Fruit fly (Drosophila melanogaster) whole organism, embryonic: ENCODE measurements around the gene Swip-1.

Experiments
- Adf1 ChIP-seq: fragments of 200-800 bp; sonication (Bioruptor generic); IDR thresholded peaks from 2 replicates; pipeline ENCODE4 v1.3.6; 2022; ENCODE audit warnings: missing biosample characterization, missing genetic modification characterization
- CG10321 ChIP-seq: fragments of 200-800 bp; sonication (Bioruptor generic); IDR thresholded peaks from 2 replicates; pipeline ENCODE4 v1.3.6; 2022; ENCODE audit warnings: missing biosample characterization, missing genetic modification characterization
- CG12104 ChIP-seq: fragments of 200-800 bp; sonication (Bioruptor generic); optimal IDR thresholded peaks from 3 replicates; lab custom pipeline; 2016; ENCODE audit warnings: missing biosample characterization, missing genetic modification characterization
- CG12155 ChIP-seq: fragments of 200-800 bp; sonication (Bioruptor generic); optimal IDR thresholded peaks from 3 replicates; lab custom pipeline; 2016; ENCODE audit warnings: missing biosample characterization, missing genetic modification characterization
- CG12219 ChIP-seq: fragments of 200-800 bp; sonication (Bioruptor generic); optimal IDR thresholded peaks from 3 replicates; lab custom pipeline; 2018; ENCODE audit warnings: missing biosample characterization, mild to moderate bottlenecking, missing genetic modification characterization
- CG12659 ChIP-seq: fragments of 200-800 bp; sonication (Bioruptor generic); optimal IDR thresholded peaks from 3 replicates; lab custom pipeline; 2017; ENCODE audit warnings: mild to moderate bottlenecking, missing biosample characterization, missing genetic modification reagents, missing genetic modification characterization
- CG13894 ChIP-seq: fragments of 200-800 bp; sonication (Bioruptor generic); optimal IDR thresholded peaks from 3 replicates; lab custom pipeline; 2018; ENCODE audit warnings: missing biosample characterization, mild to moderate bottlenecking, missing genetic modification characterization, moderate library complexity
- CG16779 ChIP-seq: fragments of 200-800 bp; sonication (Bioruptor generic); IDR thresholded peaks from 2 replicates; pipeline ENCODE4 v1.3.6; 2022; ENCODE audit warnings: missing biosample characterization, missing genetic modification characterization
- CG17359 ChIP-seq: fragments of 200-800 bp; sonication (Bioruptor generic); optimal IDR thresholded peaks from 3 replicates; lab custom pipeline; 2018; ENCODE audit warnings: missing biosample characterization, mild to moderate bottlenecking, missing genetic modification characterization, moderate library complexity
- CG3163 ChIP-seq: fragments of 200-800 bp; sonication (Bioruptor generic); optimal IDR thresholded peaks from 3 replicates; lab custom pipeline; 2016; ENCODE audit warnings: missing biosample characterization, missing genetic modification characterization
- CG33557 ChIP-seq: fragments of 200-800 bp; sonication (Bioruptor generic); optimal IDR thresholded peaks from 2 replicates; lab custom pipeline; 2019; ENCODE audit warnings: missing biosample characterization, mild to moderate bottlenecking, missing genetic modification characterization, moderate library complexity
- CG34376 ChIP-seq: fragments of 200-800 bp; sonication (Bioruptor generic); optimal IDR thresholded peaks from 2 replicates; lab custom pipeline; 2018; ENCODE audit warnings: missing biosample characterization, mild to moderate bottlenecking, missing genetic modification characterization
- CG4282 ChIP-seq: fragments of 200-800 bp; sonication (Bioruptor generic); optimal IDR thresholded peaks from 2 replicates; lab custom pipeline; 2016; ENCODE audit warnings: missing biosample characterization, missing genetic modification characterization
- CG7372 ChIP-seq: fragments of 200-800 bp; sonication (Bioruptor generic); IDR thresholded peaks from 2 replicates; pipeline ENCODE4 v1.3.6; 2022; ENCODE audit warnings: missing biosample characterization, missing genetic modification characterization
- CG8924 ChIP-seq: fragments of 200-800 bp; optimal IDR thresholded peaks from 3 replicates; lab custom pipeline; 2019; ENCODE audit warnings: missing biosample characterization, mild to moderate bottlenecking, missing genetic modification characterization, moderate library complexity
- Deaf1 ChIP-seq: fragments of 200-800 bp; optimal IDR thresholded peaks from 3 replicates; lab custom pipeline; 2019; ENCODE audit warnings: missing biosample characterization, mild to moderate bottlenecking, missing genetic modification characterization, moderate library complexity
- Dll ChIP-seq: fragments of 200-800 bp; sonication (Bioruptor generic); IDR thresholded peaks from 4 replicates; pipeline ENCODE4 v1.3.6; 2022; ENCODE audit warnings: missing biosample characterization, missing genetic modification characterization; ENCODE audit not compliant: partially characterized antibody
- Dref ChIP-seq: fragments of 200-800 bp; sonication (Bioruptor generic); IDR thresholded peaks from 2 replicates; pipeline ENCODE4 v1.3.6; 2022; ENCODE audit warnings: missing biosample characterization, missing genetic modification characterization
- Eip74EF ChIP-seq, 2 experiments: fragments of 200-800 bp in 1 of 2; fragments of >200 bp in 1 of 2; sonication (Bioruptor generic) in 1 of 2; optimal IDR thresholded peaks; 2 replicates each; lab custom pipeline; 2017 to 2019; ENCODE audit warnings: missing biosample characterization in 2 of 2, missing genetic modification characterization in 2 of 2, mild to moderate bottlenecking in 1 of 2, moderate library complexity in 1 of 2
- Ets65A ChIP-seq: fragments of 200-800 bp; sonication (Bioruptor generic); peaks from one replicate; lab custom pipeline; 2016; ENCODE audit warnings: missing biosample characterization, missing genetic modification characterization
- Fer2 ChIP-seq: fragments of 200-800 bp; sonication (Bioruptor generic); optimal IDR thresholded peaks from 2 replicates; lab custom pipeline; 2018; ENCODE audit warnings: missing biosample characterization, mild to moderate bottlenecking, missing genetic modification characterization, moderate library complexity
- GATAe ChIP-seq: fragments of 200-800 bp; sonication (Bioruptor generic); conservative IDR thresholded peaks from 2 replicates; pipeline ENCODE4 v1.3.6; 2022; ENCODE audit warnings: missing biosample characterization, missing genetic modification characterization
- Hey ChIP-seq: fragments of 200-800 bp; sonication (Bioruptor generic); optimal IDR thresholded peaks from 3 replicates; lab custom pipeline; 2018; ENCODE audit warnings: missing biosample characterization, mild to moderate bottlenecking, missing genetic modification characterization
- Jarid2 ChIP-seq: fragments of 200-800 bp; sonication (Bioruptor generic); optimal IDR thresholded peaks from 3 replicates; lab custom pipeline; 2017; ENCODE audit warnings: mild to moderate bottlenecking, missing biosample characterization, missing genetic modification reagents, missing genetic modification characterization
- MBD-R2 ChIP-seq: fragments of 200-800 bp; sonication (Bioruptor generic); IDR thresholded peaks from 2 replicates; pipeline ENCODE4 v1.3.6; 2022; ENCODE audit warnings: missing biosample characterization, missing genetic modification characterization
- Mad ChIP-seq: fragments of 200-800 bp; sonication (Bioruptor generic); optimal IDR thresholded peaks from 2 replicates; lab custom pipeline; 2016; ENCODE audit warnings: missing biosample characterization, missing genetic modification characterization
- NC2α ChIP-seq: fragments of 200-800 bp; sonication (Bioruptor generic); optimal IDR thresholded peaks from 2 replicates; lab custom pipeline; 2016; ENCODE audit warnings: missing biosample characterization, missing genetic modification characterization
- Neu2 ChIP-seq: fragments of 200-800 bp; sonication (Bioruptor generic); optimal IDR thresholded peaks from 3 replicates; lab custom pipeline; 2016; ENCODE audit warnings: missing biosample characterization, missing genetic modification characterization, borderline replicate concordance
- NfI ChIP-seq: fragments of 200-800 bp; sonication (Bioruptor generic); optimal IDR thresholded peaks from 3 replicates; lab custom pipeline; 2018; ENCODE audit warnings: missing biosample characterization, mild to moderate bottlenecking, missing genetic modification characterization, moderate library complexity
- Rfx ChIP-seq: fragments of 200-800 bp; sonication (Bioruptor generic); IDR thresholded peaks from 2 replicates; pipeline ENCODE4 v1.3.6; 2022; ENCODE audit warnings: missing biosample characterization, missing genetic modification characterization
- Tbp ChIP-seq: fragments of >200 bp; optimal IDR thresholded peaks from 2 replicates; lab custom pipeline; 2018; ENCODE audit warnings: missing biosample characterization, missing genetic modification characterization
- abd-A ChIP-seq: fragments of 200-800 bp; sonication (Bioruptor generic); optimal IDR thresholded peaks from 3 replicates; lab custom pipeline; 2019; ENCODE audit warnings: missing biosample characterization, mild to moderate bottlenecking, missing genetic modification characterization, moderate library complexity
- ac ChIP-seq: fragments of 200-800 bp; sonication (Bioruptor generic); optimal IDR thresholded peaks from 3 replicates; lab custom pipeline; 2017; ENCODE audit warnings: missing biosample characterization, mild to moderate bottlenecking, missing genetic modification characterization
- cato ChIP-seq: fragments of 200-800 bp; sonication (Bioruptor generic); optimal IDR thresholded peaks from 2 replicates; lab custom pipeline; 2016; ENCODE audit warnings: missing biosample characterization, missing genetic modification characterization, borderline replicate concordance
- chif ChIP-seq, 2 experiments: fragments of 200-800 bp; sonication (Bioruptor generic); optimal IDR thresholded peaks; 3 replicates each; lab custom pipeline; 2016; ENCODE audit warnings: missing biosample characterization in 2 of 2, missing genetic modification characterization in 2 of 2
- croc ChIP-seq: fragments of 200-800 bp; sonication (Bioruptor generic); conservative IDR thresholded peaks from 3 replicates; pipeline ENCODE4 v1.3.6; 2022; ENCODE audit warnings: missing biosample characterization, missing genetic modification characterization
- crol ChIP-seq: fragments of 200-800 bp; sonication (Bioruptor generic); IDR thresholded peaks from 2 replicates; pipeline ENCODE4 v1.3.6; 2022; ENCODE audit warnings: missing biosample characterization, missing genetic modification characterization
- dan ChIP-seq: fragments of 200-800 bp; sonication (Bioruptor generic); IDR thresholded peaks from 2 replicates; pipeline ENCODE4 v1.3.6; 2022; ENCODE audit warnings: missing biosample characterization, missing genetic modification characterization
- gsb-n ChIP-seq: fragments of 200-800 bp; sonication (Bioruptor generic); optimal IDR thresholded peaks from 3 replicates; lab custom pipeline; 2018; ENCODE audit warnings: missing biosample characterization, mild to moderate bottlenecking, missing genetic modification characterization
- hb ChIP-seq: fragments of 200-800 bp; sonication (Bioruptor generic); IDR thresholded peaks from 3 replicates; pipeline ENCODE4 v1.3.6; 2022; ENCODE audit warnings: missing biosample characterization, missing genetic modification characterization; ENCODE audit not compliant: partially characterized antibody
- mirr ChIP-seq: fragments of 200-800 bp; sonication (Bioruptor generic); optimal IDR thresholded peaks from 3 replicates; lab custom pipeline; 2018; ENCODE audit warnings: missing biosample characterization, mild to moderate bottlenecking, missing genetic modification characterization
- psq ChIP-seq: fragments of 200-800 bp; sonication (Bioruptor generic); optimal IDR thresholded peaks from 2 replicates; lab custom pipeline; 2017; ENCODE audit warnings: missing biosample characterization, missing genetic modification characterization
- sc ChIP-seq, 3 experiments: fragments of >200 bp in 2 of 3; fragments of 200-800 bp in 1 of 3; sonication (Bioruptor generic) in 1 of 3; optimal IDR thresholded peaks; 2 replicates in 2 of 3; 3 replicates in 1 of 3; lab custom pipeline; 2017; ENCODE audit warnings: mild to moderate bottlenecking in 1 of 3, missing biosample characterization in 1 of 3, missing genetic modification characterization in 1 of 3, missing genetic modification reagents in 1 of 3
- scrt ChIP-seq: fragments of 200-800 bp; sonication (Bioruptor generic); optimal IDR thresholded peaks from 2 replicates; lab custom pipeline; 2018; ENCODE audit warnings: missing biosample characterization, mild to moderate bottlenecking, missing genetic modification characterization, moderate library complexity
- sens ChIP-seq: fragments of 200-800 bp; sonication (Bioruptor generic); peaks from one replicate; lab custom pipeline; 2016; ENCODE audit warnings: missing biosample characterization, missing genetic modification characterization
- sens-2 ChIP-seq: fragments of 200-800 bp; sonication (Bioruptor generic); IDR thresholded peaks from 2 replicates; pipeline ENCODE4 v1.3.6; 2022; ENCODE audit warnings: missing biosample characterization, missing genetic modification characterization
- ttk ChIP-seq: fragments of 200-800 bp; sonication (Bioruptor generic); IDR thresholded peaks from 2 replicates; pipeline ENCODE4 v2.1.2; 2022; ENCODE audit warnings: missing biosample characterization, missing genetic modification characterization
- wdn ChIP-seq: fragments of 200-800 bp; sonication (Bioruptor generic); IDR thresholded peaks from 2 replicates; pipeline ENCODE4 v1.3.6; 2022; ENCODE audit warnings: missing biosample characterization, missing genetic modification characterization

Swip-1 gene

DNA sequence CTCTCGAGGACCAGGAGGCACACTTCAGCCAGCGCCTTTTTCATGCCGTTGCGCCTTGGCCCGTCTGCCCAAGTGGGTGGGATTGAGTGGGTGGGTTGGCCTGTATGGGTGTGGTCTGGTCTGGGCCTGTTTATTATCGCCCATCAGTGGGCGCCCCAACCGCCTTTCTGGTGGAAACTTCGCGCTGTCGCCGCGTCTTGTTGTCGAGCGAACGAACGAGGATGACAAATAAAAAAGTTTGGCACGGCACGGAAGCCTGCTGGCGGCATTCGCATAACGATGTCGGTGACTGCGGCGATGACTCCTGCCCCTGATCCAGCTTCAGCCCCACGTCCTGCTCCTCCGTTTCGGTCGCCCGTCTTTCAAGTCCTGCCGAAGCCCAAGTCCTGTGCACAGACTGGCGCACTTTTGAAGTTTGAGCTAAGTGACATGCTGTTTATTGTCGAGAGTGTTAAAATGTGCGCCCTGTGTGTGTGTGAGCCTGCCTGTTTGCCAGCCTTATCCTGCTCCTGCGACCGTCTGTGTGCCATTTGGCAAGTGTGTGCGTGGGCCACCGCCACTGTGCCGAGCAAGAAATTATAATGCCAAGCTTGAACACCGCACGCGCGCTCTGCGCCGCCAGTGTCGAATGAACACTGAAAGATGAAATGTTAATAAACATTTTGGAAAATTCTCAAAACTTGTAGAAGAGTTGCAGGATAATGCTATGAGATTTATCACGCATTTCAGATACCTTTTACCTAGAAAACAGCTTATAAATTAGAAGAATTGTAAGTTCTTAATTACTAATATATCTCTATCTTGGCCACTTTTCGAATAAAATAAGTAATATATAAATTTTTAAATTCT lies 27.2 kb upstream of the Swip-1 start (continued):
- TF ChIP-seq Eip74EF (GFP tag; optimal IDR thresholded peaks at IDR 0.05; lab: Kevin White, UChicago) (peak in 1 of 2 experiments; percentile 72), Dll (GFP tag; lab: Robert Waterston, UW) (no peak), CG3163 (GFP tag; lab: Kevin White, UChicago) (no peak), CG12104 (GFP tag; lab: Kevin White, UChicago) (peak; percentile 49), psq (GFP tag; lab: Kevin White, UChicago) (no peak), CG16779 (no peak), CG12219 (GFP tag; lab: Kevin White, UChicago) (peak; percentile 30), chif (GFP tag; optimal IDR thresholded peaks at IDR 0.05; lab: Kevin White, UChicago) (peak in 1 of 2 experiments; percentile 8), ac (GFP tag; lab: Kevin White, UChicago) (no peak), CG13894 (tag; lab: Kevin White, UChicago) (peak; percentile 54), sens-2 (GFP tag; lab: Robert Waterston, UW) (no peak), scrt (GFP tag; lab: Kevin White, UChicago) (peak; percentile 62), GATAe (GFP tag; lab: Robert Waterston, UW) (no peak), CG12659 (peak; percentile 86), MBD-R2 (GFP tag; lab: Robert Waterston, UW) (no peak), CG12155 (GFP tag; lab: Kevin White, UChicago) (peak; percentile 18), Jarid2 (GFP tag; lab: Kevin White, UChicago) (peak; percentile 38), croc (GFP tag; lab: Robert Waterston, UW) (peak; percentile 55; the same call in 2 of the 3 replicates), ttk (GFP tag; lab: Robert Waterston, UW) (peak; percentile 60), Deaf1 (tag; lab: Kevin White, UChicago) (peak; percentile 62), gsb-n (tag; lab: Kevin White, UChicago) (peak; percentile 46), wdn (GFP tag; lab: Robert Waterston, UW) (peak; percentile 42; the same call in 1 of the 2 replicates), cato (GFP tag; lab: Kevin White, UChicago) (no peak), Tbp (no peak), CG8924 (tag; lab: Kevin White, UChicago) (peak; percentile 83), CG17359 (tag; lab: Kevin White, UChicago) (peak; percentile 79), CG10321 (GFP tag; lab: Robert Waterston, UW) (no peak), CG34376 (GFP tag; lab: Kevin White, UChicago) (peak; percentile 75), dan (GFP tag; lab: Robert Waterston, UW) (no peak), CG33557 (no peak), sens (GFP tag; lab: Kevin White, UChicago) (peak; percentile 80), Neu2 (GFP tag; lab: Kevin White, UChicago) (no peak)

DNA sequence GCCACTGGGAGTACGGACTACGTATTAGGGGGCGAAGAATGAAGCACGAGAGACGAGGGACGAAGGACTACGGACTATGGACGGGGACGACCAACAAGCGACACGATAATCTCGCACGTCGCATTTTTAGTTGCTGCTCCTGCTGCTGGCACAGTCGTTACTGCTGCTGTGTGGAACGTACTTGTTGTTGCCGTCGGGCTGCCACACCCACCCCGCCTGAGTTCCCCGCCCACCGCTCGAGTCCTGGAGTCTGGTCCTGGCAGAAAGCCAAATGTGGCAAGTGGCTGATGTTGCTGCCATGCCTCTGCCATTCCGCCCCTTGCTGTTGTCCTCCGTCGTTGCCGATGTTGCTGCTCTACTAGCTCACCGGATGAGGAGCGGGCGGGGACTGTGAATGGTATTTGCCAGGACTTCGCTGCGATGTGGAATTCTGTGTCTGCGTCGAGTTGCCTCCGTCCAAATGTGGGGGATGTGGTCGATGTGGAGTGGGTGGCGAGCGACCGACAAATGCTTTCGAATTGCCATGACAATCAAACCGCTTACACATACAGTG lies 25.8 kb upstream of the Swip-1 start:
- TF ChIP-seq CG4282 (GFP tag; lab: Kevin White, UChicago) (no peak), CG7372 (GFP tag; lab: Robert Waterston, UW) (no peak), NC2α (no peak), sc (optimal IDR thresholded peaks at IDR 0.05; lab: Kevin White, UChicago) (no peak), sc (GFP tag; optimal IDR thresholded peaks at IDR 0.05; lab: Kevin White, UChicago) (no peak), Mad (GFP tag; lab: Kevin White, UChicago) (no peak), Ets65A (GFP tag; lab: Kevin White, UChicago) (no peak), Fer2 (peak; percentile 28), mirr (peak; percentile 63), Hey (tag; lab: Kevin White, UChicago) (peak; percentile 88), Rfx (GFP tag; lab: Robert Waterston, UW) (peak; percentile 23; the same call in 1 of the 2 replicates), Adf1 (GFP tag; lab: Robert Waterston, UW) (peak; percentile 70), CG13894 (tag; lab: Kevin White, UChicago) (peak; percentile 41), Dref (GFP tag; lab: Robert Waterston, UW) (0 out of 2 replicates have a peak, but pooled peaks have one; percentile 24), hb (GFP tag; lab: Robert Waterston, UW) (0 out of 3 replicates have a peak, but pooled peaks have one; percentile 22), NfI (GFP tag; lab: Kevin White, UChicago) (peak; percentile 20), abd-A (tag; lab: Kevin White, UChicago) (peak; percentile 93), crol (GFP tag; lab: Robert Waterston, UW) (peak; percentile 73)
